Worm (Caenorhabditis elegans) whole organism, L4 larva: ENCODE data around the gene T12A7.2.

Experiments used
- Y75B8A.6 ChIP-seq: fragments of 200-800 bp; sonication (Bioruptor generic); IDR thresholded peaks from 2 replicates; pipeline ENCODE4 v1.3.6; 2022; ENCODE audit warnings: missing genetic modification reagents, missing genetic modification characterization, missing compliant biosample characterization
- aly-2 ChIP-seq: sonication (generic microtip); optimal IDR thresholded peaks from 2 replicates; lab custom pipeline; 2018; ENCODE audit warnings: missing biosample characterization, missing genetic modification characterization
- ama-1 ChIP-seq: fragments of 150-350 bp; optimal IDR thresholded peaks from 2 replicates; lab custom pipeline; 2014; ENCODE audit warnings: inconsistent platforms, mixed read lengths
- dmd-8 ChIP-seq: fragments of 200-800 bp; sonication (Bioruptor generic); IDR thresholded peaks from 2 replicates; pipeline ENCODE4 v1.3.6; 2022; ENCODE audit warnings: missing genetic modification characterization, missing compliant biosample characterization
- nhr-11 ChIP-seq: fragments of 150-350 bp; optimal IDR thresholded peaks from 2 replicates; lab custom pipeline; 2014; ENCODE audit warnings: missing biosample characterization, missing genetic modification characterization
- skn-1 ChIP-seq: fragments of 150-350 bp; optimal IDR thresholded peaks from 2 replicates; lab custom pipeline; 2014; ENCODE audit warnings: missing biosample characterization, missing genetic modification characterization
- snpc-1.2 ChIP-seq: fragments of 200-800 bp; sonication (Bioruptor generic); IDR thresholded peaks from 2 replicates; pipeline ENCODE4 v1.3.6; 2022; ENCODE audit warnings: missing genetic modification reagents, missing genetic modification characterization, missing compliant biosample characterization

DNA sequence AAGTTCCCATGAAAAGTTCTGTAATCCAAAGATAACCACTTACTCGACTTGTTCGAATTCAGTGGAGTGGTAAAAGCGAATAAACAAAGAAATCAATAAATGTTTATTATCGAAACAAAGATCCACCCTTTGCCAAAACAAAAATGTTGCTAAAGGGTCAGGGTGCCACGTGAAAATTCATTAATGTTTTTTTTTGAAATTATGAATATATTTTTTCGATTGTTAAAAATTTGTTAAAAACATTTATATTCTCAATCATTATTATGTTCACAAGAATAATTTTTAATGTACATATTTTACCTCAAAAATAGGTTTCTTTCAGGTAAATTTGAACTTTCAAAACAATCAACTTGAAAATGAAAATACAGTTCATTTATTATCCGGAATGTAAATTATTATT, 42.1 kb upstream of the T12A7.2 start, which contains the start of gene H01G02.4:
- TF ChIP-seq ama-1 (lab: Kevin White, UChicago) (no peak), aly-2 (tag; lab: Kevin White, UChicago) (no peak), dmd-8 (GFP tag; lab: Robert Waterston, UW) (no peak), skn-1 (tag; lab: Kevin White, UChicago) (no peak), snpc-1.2 (GFP tag; lab: Robert Waterston, UW) (no peak), Y75B8A.6 (no peak), nhr-11 (no peak)
